Fruit fly (Drosophila melanogaster) whole organism, prepupa: ENCODE measurements around the gene Ets96B.

Experiments used
- CG16779 ChIP-seq: fragments of 200-800 bp; sonication (Bioruptor generic); optimal IDR thresholded peaks from 3 replicates; lab custom pipeline; 2017; ENCODE audit warnings: missing biosample characterization, mild to moderate bottlenecking, missing genetic modification characterization
- CG3032 ChIP-seq: fragments of 200-800 bp; optimal IDR thresholded peaks from 2 replicates; lab custom pipeline; 2019; ENCODE audit warnings: missing biosample characterization, mild to moderate bottlenecking, missing genetic modification characterization, moderate library complexity
- CG34406 ChIP-seq: fragments of 200-800 bp; sonication (Bioruptor generic); optimal IDR thresholded peaks from 3 replicates; lab custom pipeline; 2016; ENCODE audit warnings: missing biosample characterization, missing genetic modification characterization
- CG6163 ChIP-seq: fragments of 200-800 bp; sonication (Bioruptor generic); IDR thresholded peaks from 3 replicates; pipeline ENCODE4 v1.3.6; 2022; ENCODE audit warnings: missing biosample characterization, missing genetic modification characterization
- CG8632 ChIP-seq: fragments of 200-800 bp; sonication (Bioruptor generic); optimal IDR thresholded peaks from 3 replicates; lab custom pipeline; 2016; ENCODE audit warnings: missing biosample characterization, missing genetic modification characterization
- Hr38 ChIP-seq: sonication (Bioruptor generic); optimal IDR thresholded peaks from 2 replicates; lab custom pipeline; 2016; ENCODE audit warnings: missing biosample characterization, missing genetic modification characterization
- Hr39 ChIP-seq: fragments of 200-800 bp; sonication (Bioruptor generic); optimal IDR thresholded peaks from 2 replicates; lab custom pipeline; 2016; ENCODE audit warnings: missing biosample characterization, missing genetic modification characterization
- Lpt ChIP-seq: fragments of 200-800 bp; sonication (Bioruptor generic); optimal IDR thresholded peaks from 3 replicates; lab custom pipeline; 2016; ENCODE audit warnings: missing biosample characterization, missing genetic modification characterization
- Smox ChIP-seq: fragments of 200-800 bp; sonication (Bioruptor generic); optimal IDR thresholded peaks from 3 replicates; lab custom pipeline; 2016; ENCODE audit warnings: missing biosample characterization, missing genetic modification characterization
- Sox14 ChIP-seq: fragments of 200-800 bp; sonication (Bioruptor generic); optimal IDR thresholded peaks from 3 replicates; lab custom pipeline; 2016; ENCODE audit warnings: missing biosample characterization, missing genetic modification characterization
- acj6 ChIP-seq: fragments of 200-800 bp; sonication (Bioruptor generic); optimal IDR thresholded peaks from 3 replicates; lab custom pipeline; 2016; ENCODE audit warnings: missing biosample characterization, missing genetic modification characterization
- svp ChIP-seq: fragments of 200-800 bp; sonication (Bioruptor generic); peaks from one replicate; lab custom pipeline; 2016; ENCODE audit warnings: missing biosample characterization, missing genetic modification characterization
- vri ChIP-seq: fragments of 200-800 bp; sonication (Bioruptor generic); optimal IDR thresholded peaks from 3 replicates; lab custom pipeline; 2016; ENCODE audit warnings: missing biosample characterization, mild to moderate bottlenecking, missing genetic modification characterization

dm6 chr3R:24753561-24754027 is 34.3 kb upstream of the Ets96B start, which contains the start of gene asp:
- TF ChIP-seq vri (no peak), svp (GFP tag; lab: Kevin White, UChicago) (peak; percentile 30), CG16779 (tag; lab: Kevin White, UChicago) (no peak), CG8632 (no peak), CG34406 (no peak), Hr38 (GFP tag; lab: Kevin White, UChicago) (no peak), CG6163 (no peak), Smox (peak; percentile 12), acj6 (GFP tag; lab: Kevin White, UChicago) (no peak), Sox14 (no peak), Lpt (GFP tag; lab: Kevin White, UChicago) (no peak), Hr39 (GFP tag; lab: Kevin White, UChicago) (no peak), CG3032 (tag; lab: Kevin White, UChicago) (no peak)
